Worm (Caenorhabditis elegans): ENCODE results near the gene dsb-1.

dsb-1 gene

ce11 chrIV:12416629-12417404 lies 8.1 kb downstream of the dsb-1 start:
- TF ChIP-seq zip-11 (GFP tag; IDR thresholded peaks at IDR 0.05) (no peak), nhr-76 (tag; optimal IDR thresholded peaks at IDR 0.05) (no peak), dve-1 (tag; optimal IDR thresholded peaks at IDR 0.05; ENCODE audit: insufficient read depth) (peak; percentile 13), mxl-2 (GFP tag; conservative IDR thresholded peaks at IDR 0.05) (no peak), daf-16 (GFP tag; optimal IDR thresholded peaks at IDR 0.05) (peak in 1 of 2 experiments; percentile 31), daf-16 (tag; optimal IDR thresholded peaks at IDR 0.05) (peak; percentile 45), php-3 (GFP tag; IDR thresholded peaks at IDR 0.05) (0 out of 2 replicates have a peak, but pooled peaks have one; percentile 6), nhr-77 (tag; optimal IDR thresholded peaks at IDR 0.05) (no peak), nhr-102 (tag; optimal IDR thresholded peaks at IDR 0.05) (no peak), ama-1 (optimal IDR thresholded peaks at IDR 0.05) (no peak), zfp-3 (GFP tag; conservative IDR thresholded peaks at IDR 0.05) (no peak), lin-15B (tag; optimal IDR thresholded peaks at IDR 0.05) (no peak), hlh-11 (tag; optimal IDR thresholded peaks at IDR 0.05) (peak; percentile 19), gei-8 (GFP tag; optimal IDR thresholded peaks at IDR 0.05) (peak; percentile 19), D1046.2 (GFP tag; IDR thresholded peaks at IDR 0.05) (no peak; the same call in 1 of the 2 replicates), unc-130 (GFP tag; optimal IDR thresholded peaks at IDR 0.05) (no peak), zag-1 (tag; optimal IDR thresholded peaks at IDR 0.05) (no peak), ztf-11 (tag; optimal IDR thresholded peaks at IDR 0.05) (no peak), tra-1 (GFP tag; IDR thresholded peaks at IDR 0.05) (no peak; the same call in 1 of the 2 replicates), skn-1 (tag; optimal IDR thresholded peaks at IDR 0.05) (no peak), dmd-6 (GFP tag; IDR thresholded peaks at IDR 0.05) (peak; percentile 35), unc-39 (tag; optimal IDR thresholded peaks at IDR 0.05) (no peak), madf-5 (GFP tag; IDR thresholded peaks at IDR 0.05) (no peak), ZK337.2 (GFP tag; IDR thresholded peaks at IDR 0.05) (no peak), F10B5.3 (tag; optimal IDR thresholded peaks at IDR 0.05) (no peak), pqm-1 (tag; optimal IDR thresholded peaks at IDR 0.05) (no peak), nhr-25 (tag; optimal IDR thresholded peaks at IDR 0.05; ENCODE audit: borderline replicate concordance, insufficient read depth) (no peak), lir-3 (tag; optimal IDR thresholded peaks at IDR 0.05) (peak; percentile 45), lin-29 (GFP tag; IDR thresholded peaks at IDR 0.05) (no peak), pha-4 (GFP tag; IDR thresholded peaks at IDR 0.05) (no peak; the same call in 1 of the 2 replicates), pha-4 (tag; optimal IDR thresholded peaks at IDR 0.05) (no peak), snpc-4 (tag; optimal IDR thresholded peaks at IDR 0.05) (no peak), ces-1 (GFP tag; optimal IDR thresholded peaks at IDR 0.05) (no peak), aha-1 (tag) (peak; percentile 20), ceh-28 (tag; optimal IDR thresholded peaks at IDR 0.05) (no peak), nhr-48 (tag; optimal IDR thresholded peaks at IDR 0.05) (peak; percentile 20), F49E8.2 (tag; optimal IDR thresholded peaks at IDR 0.05; ENCODE audit: borderline replicate concordance) (no peak), mdt-29 (GFP tag; IDR thresholded peaks at IDR 0.05) (no peak), hlh-30 (tag; optimal IDR thresholded peaks at IDR 0.05; ENCODE audit: insufficient read depth) (no peak), ctbp-1 (GFP tag; IDR thresholded peaks at IDR 0.05) (no peak), jun-1 (tag; optimal IDR thresholded peaks at IDR 0.05) (no peak), unc-62 (GFP tag; optimal IDR thresholded peaks at IDR 0.05 in 1 of 2) (peak in 1 of 2 experiments; percentile 91), unc-62 (tag; optimal IDR thresholded peaks at IDR 0.05) (no peak), ZK546.5 (tag; optimal IDR thresholded peaks at IDR 0.05) (no peak), snpc-1.2 (GFP tag; IDR thresholded peaks at IDR 0.05) (peak; percentile 69; the same call in 1 of the 2 replicates), spr-1 (tag; optimal IDR thresholded peaks at IDR 0.05) (peak; percentile 50), egl-43 (GFP tag; IDR thresholded peaks at IDR 0.05) (peak; percentile 73), dmd-8 (GFP tag; IDR thresholded peaks at IDR 0.05) (peak; percentile 42; the same call in 1 of the 2 replicates), nhr-10 (tag; optimal IDR thresholded peaks at IDR 0.05) (no peak), cey-2 (tag; optimal IDR thresholded peaks at IDR 0.05; ENCODE audit: borderline replicate concordance, insufficient read depth) (no peak), fkh-10 (GFP tag; optimal IDR thresholded peaks at IDR 0.05) (no peak)
